Fruit fly (Drosophila melanogaster): ENCODE data around the gene ATP6AP2.

The ATP6AP2 gene

dm6 chr3R:9215551-9215950, 44.9 kb upstream of the ATP6AP2 start:
- TF ChIP-seq CG32264 (GFP tag; optimal IDR thresholded peaks at IDR 0.05) (no peak), jim (GFP tag; optimal IDR thresholded peaks at IDR 0.05) (no peak), Mio (GFP tag; optimal IDR thresholded peaks at IDR 0.05) (no peak), foxo (GFP tag; optimal IDR thresholded peaks at IDR 0.05) (no peak), sage (GFP tag; optimal IDR thresholded peaks at IDR 0.05) (no peak), ey (GFP tag; optimal IDR thresholded peaks at IDR 0.05) (no peak), brk (GFP tag; optimal IDR thresholded peaks at IDR 0.05) (no peak), sv (GFP tag; optimal IDR thresholded peaks at IDR 0.05) (no peak), dsf (GFP tag; optimal IDR thresholded peaks at IDR 0.05; ENCODE audit: borderline replicate concordance) (no peak), rgr (GFP tag; optimal IDR thresholded peaks at IDR 0.05) (no peak), Hnf4 (GFP tag; optimal IDR thresholded peaks at IDR 0.05) (no peak), Vsx2 (GFP tag; optimal IDR thresholded peaks at IDR 0.05; ENCODE audit: partially characterized antibody) (no peak), CG9705 (GFP tag; optimal IDR thresholded peaks at IDR 0.05) (no peak), HLH106 (tag; optimal IDR thresholded peaks at IDR 0.05) (no peak), br (GFP tag; optimal IDR thresholded peaks at IDR 0.05) (no peak), N (GFP tag; optimal IDR thresholded peaks at IDR 0.05) (no peak), Myc (optimal IDR thresholded peaks at IDR 0.05) (no peak), Dif (GFP tag; optimal IDR thresholded peaks at IDR 0.05; ENCODE audit: partially characterized antibody) (no peak)

- TF ChIP-seq Mio (GFP tag; optimal IDR thresholded peaks at IDR 0.05) (no peak), dsf (GFP tag; optimal IDR thresholded peaks at IDR 0.05; ENCODE audit: borderline replicate concordance) (no peak), jim (GFP tag; optimal IDR thresholded peaks at IDR 0.05) (no peak), woc (GFP tag; optimal IDR thresholded peaks at IDR 0.05) (no peak), GATAd (GFP tag; optimal IDR thresholded peaks at IDR 0.05) (no peak), tai (GFP tag; optimal IDR thresholded peaks at IDR 0.05) (no peak), ey (GFP tag; optimal IDR thresholded peaks at IDR 0.05) (no peak), Jra (GFP tag; optimal IDR thresholded peaks at IDR 0.05) (no peak), usp (GFP tag; optimal IDR thresholded peaks at IDR 0.05) (no peak), dl (GFP tag; optimal IDR thresholded peaks at IDR 0.05; ENCODE audit: insufficient read depth in 1 of 2, partially characterized antibody in 2 of 2) (no peak), OdsH (GFP tag; optimal IDR thresholded peaks at IDR 0.05) (no peak)
These were observed 42.8 kb upstream of the ATP6AP2 start for dm6 chr3R:9217607-9218006.

- TF ChIP-seq CG9705 (GFP tag; optimal IDR thresholded peaks at IDR 0.05) = no peak
- TF ChIP-seq N (GFP tag; optimal IDR thresholded peaks at IDR 0.05) = no peak
- TF ChIP-seq lola (GFP tag; optimal IDR thresholded peaks at IDR 0.05) = no peak
- no peak for TF ChIP-seq Hr83 (GFP tag; optimal IDR thresholded peaks at IDR 0.05; ENCODE audit: poor library complexity, severe bottlenecking)
- TF ChIP-seq usp (GFP tag; optimal IDR thresholded peaks at IDR 0.05) = no peak
- peak; percentile 29 for TF ChIP-seq sv (GFP tag; optimal IDR thresholded peaks at IDR 0.05)
- TF ChIP-seq Abd-B (GFP tag; optimal IDR thresholded peaks at IDR 0.05) = no peak
- TF ChIP-seq HLH106 (tag; optimal IDR thresholded peaks at IDR 0.05) = peak; percentile 5
- TF ChIP-seq fru (GFP tag; optimal IDR thresholded peaks at IDR 0.05) = peak; percentile 56
- peak; percentile 18 for TF ChIP-seq ey (GFP tag; optimal IDR thresholded peaks at IDR 0.05)
- no peak for TF ChIP-seq Sp1 (GFP tag; optimal IDR thresholded peaks at IDR 0.05)
- TF ChIP-seq CG32264 (GFP tag; optimal IDR thresholded peaks at IDR 0.05) = no peak
- TF ChIP-seq foxo (GFP tag; optimal IDR thresholded peaks at IDR 0.05) = peak in 1 of 2 experiments; percentile 30
- no peak for TF ChIP-seq GATAd (GFP tag; optimal IDR thresholded peaks at IDR 0.05)
- TF ChIP-seq pan (optimal IDR thresholded peaks at IDR 0.05) = no peak
- TF ChIP-seq dsf (GFP tag; optimal IDR thresholded peaks at IDR 0.05; ENCODE audit: borderline replicate concordance) = no peak
- TF ChIP-seq Hnf4 (GFP tag; optimal IDR thresholded peaks at IDR 0.05) = no peak
- TF ChIP-seq Jra (GFP tag; optimal IDR thresholded peaks at IDR 0.05) = no peak
- no peak for TF ChIP-seq woc (GFP tag; optimal IDR thresholded peaks at IDR 0.05)
- TF ChIP-seq br (GFP tag; optimal IDR thresholded peaks at IDR 0.05) = peak; percentile 33
- peak; percentile 43 for TF ChIP-seq rgr (GFP tag; optimal IDR thresholded peaks at IDR 0.05)
- TF ChIP-seq jim (GFP tag; optimal IDR thresholded peaks at IDR 0.05) = no peak
- peak; percentile 9 for TF ChIP-seq OdsH (GFP tag; optimal IDR thresholded peaks at IDR 0.05)
- TF ChIP-seq brk (GFP tag; optimal IDR thresholded peaks at IDR 0.05) = no peak
- TF ChIP-seq dmrt93B (GFP tag; optimal IDR thresholded peaks at IDR 0.05) = no peak
- no peak for TF ChIP-seq CrebA (GFP tag; optimal IDR thresholded peaks at IDR 0.05; ENCODE audit: borderline replicate concordance)
- no peak for TF ChIP-seq tai (GFP tag; optimal IDR thresholded peaks at IDR 0.05)
- no peak for TF ChIP-seq Rel (GFP tag; optimal IDR thresholded peaks at IDR 0.05)
- no peak for TF ChIP-seq Rel (tag; optimal IDR thresholded peaks at IDR 0.05)
- TF ChIP-seq psq (GFP tag; optimal IDR thresholded peaks at IDR 0.05) = peak; percentile 96
- no peak for TF ChIP-seq dl (GFP tag; optimal IDR thresholded peaks at IDR 0.05; ENCODE audit: insufficient read depth in 1 of 2, partially characterized antibody in 2 of 2)
- TF ChIP-seq Hr78 (GFP tag; optimal IDR thresholded peaks at IDR 0.05) = no peak
- no peak for TF ChIP-seq Dfd (GFP tag; optimal IDR thresholded peaks at IDR 0.05)
- no peak for TF ChIP-seq Vsx2 (GFP tag; optimal IDR thresholded peaks at IDR 0.05; ENCODE audit: partially characterized antibody)
- TF ChIP-seq Mio (GFP tag; optimal IDR thresholded peaks at IDR 0.05) = no peak
- TF ChIP-seq sage (GFP tag; optimal IDR thresholded peaks at IDR 0.05) = no peak
- TF ChIP-seq Dif (GFP tag; optimal IDR thresholded peaks at IDR 0.05; ENCODE audit: partially characterized antibody) = no peak
- TF ChIP-seq h (GFP tag; optimal IDR thresholded peaks at IDR 0.05) = peak; percentile 25
- TF ChIP-seq Myc (optimal IDR thresholded peaks at IDR 0.05) = no peak
These were observed 40.2 kb upstream of the ATP6AP2 start for dm6 chr3R:9220064-9220864.

Data from whole organism, wandering third instar larva.